Worm (Caenorhabditis elegans) whole organism, young adult: ENCODE results near the gene str-88.

Experiments
- B0336.3 ChIP-seq: fragments of 200-800 bp; sonication (Bioruptor generic); IDR thresholded peaks from 2 replicates; pipeline ENCODE4 v1.3.6; 2022; ENCODE audit warnings: missing genetic modification characterization, missing compliant biosample characterization
- bed-1 ChIP-seq: fragments of 200-800 bp; sonication (Bioruptor generic); IDR thresholded peaks from 2 replicates; pipeline ENCODE4 v1.3.6; 2022; ENCODE audit warnings: missing genetic modification reagents, missing genetic modification characterization, missing compliant biosample characterization
- hmg-1.2 ChIP-seq: fragments of 200-800 bp; sonication (Bioruptor generic); IDR thresholded peaks from 2 replicates; pipeline ENCODE4 v1.3.6; 2022; ENCODE audit warnings: missing genetic modification reagents, missing genetic modification characterization, missing compliant biosample characterization
- sea-2 ChIP-seq: fragments of 200-800 bp; sonication (Bioruptor generic); IDR thresholded peaks from 2 replicates; pipeline ENCODE4 v1.3.6; 2022; ENCODE audit warnings: missing genetic modification characterization, missing compliant biosample characterization
- tlf-1 ChIP-seq: fragments of 200-800 bp; sonication (Bioruptor generic); optimal IDR thresholded peaks from 2 replicates; lab custom pipeline; 2018; ENCODE audit warnings: mild to moderate bottlenecking, missing genetic modification characterization, missing compliant biosample characterization
- unc-62 ChIP-seq: fragments of 150-350 bp; optimal IDR thresholded peaks from 2 replicates; lab custom pipeline; 2014; ENCODE audit warnings: missing biosample characterization, missing genetic modification reagents, missing genetic modification characterization

DNA sequence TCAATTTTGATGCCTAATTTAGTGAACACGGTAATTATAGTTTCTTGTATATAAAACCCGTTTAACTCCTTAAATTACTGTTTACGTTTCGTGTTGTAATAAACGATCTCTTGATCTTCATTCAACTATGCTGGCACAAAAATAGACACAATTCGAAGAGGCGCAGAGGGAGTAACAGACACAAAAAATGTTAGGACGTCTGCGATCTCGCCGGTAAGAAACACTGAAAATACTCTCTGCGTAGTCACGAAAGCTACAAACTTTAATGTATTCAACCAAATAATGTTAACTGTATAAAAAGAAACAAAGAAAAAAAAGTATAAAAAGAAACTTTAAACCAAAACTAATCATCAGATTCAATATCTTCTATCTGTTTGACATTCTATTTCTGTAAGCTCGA, 2.8 kb downstream of the str-88 start, which contains the start of gene dhs-23:
- no peak for TF ChIP-seq sea-2 (GFP tag; lab: Robert Waterston, UW)
- no peak for TF ChIP-seq unc-62
- no peak for TF ChIP-seq tlf-1 (GFP tag; lab: Kevin White, UChicago)
- TF ChIP-seq B0336.3 (GFP tag; lab: Robert Waterston, UW): no peak
- no peak for TF ChIP-seq bed-1 (GFP tag; lab: Robert Waterston, UW)
- no peak; the same call in 1 of the 2 replicates for TF ChIP-seq hmg-1.2 (GFP tag; lab: Robert Waterston, UW)
